Fruit fly (Drosophila melanogaster) whole organism, adult: ENCODE data around the gene Csk.

Experiments
- CG11617 ChIP-seq: fragments of 200-800 bp; sonication (Bioruptor generic); optimal IDR thresholded peaks from 2 replicates; lab custom pipeline; 2017; ENCODE audit warnings: mild to moderate bottlenecking, missing biosample characterization, missing genetic modification reagents, missing genetic modification characterization
- CG12768 ChIP-seq: fragments of 200-800 bp; sonication (Bioruptor generic); optimal IDR thresholded peaks from 2 replicates; lab custom pipeline; 2017; ENCODE audit warnings: missing biosample characterization, missing genetic modification characterization, mild to moderate bottlenecking, moderate library complexity, missing genetic modification reagents
- CG14711 ChIP-seq: fragments of 200-800 bp; sonication (Bioruptor generic); optimal IDR thresholded peaks from 2 replicates; lab custom pipeline; 2018; ENCODE audit warnings: missing biosample characterization, mild to moderate bottlenecking, missing genetic modification characterization, moderate library complexity
- CG1620 ChIP-seq: fragments of 200-800 bp; sonication (Bioruptor generic); optimal IDR thresholded peaks from 2 replicates; lab custom pipeline; 2016; ENCODE audit warnings: missing biosample characterization, missing genetic modification characterization
- CG33017 ChIP-seq: fragments of 200-800 bp; sonication (Bioruptor generic); optimal IDR thresholded peaks from 2 replicates; lab custom pipeline; 2018; ENCODE audit warnings: missing biosample characterization, mild to moderate bottlenecking, missing genetic modification characterization, moderate library complexity
- CG5204 ChIP-seq: fragments of 200-800 bp; sonication (Bioruptor generic); optimal IDR thresholded peaks from 2 replicates; lab custom pipeline; 2016; ENCODE audit warnings: missing biosample characterization, missing genetic modification characterization
- CG7045 ChIP-seq: fragments of 200-800 bp; sonication (Bioruptor generic); optimal IDR thresholded peaks from 2 replicates; lab custom pipeline; 2017; ENCODE audit warnings: missing biosample characterization, mild to moderate bottlenecking, missing genetic modification characterization
- CG7101 ChIP-seq: fragments of 200-800 bp; sonication (Bioruptor generic); optimal IDR thresholded peaks from 2 replicates; lab custom pipeline; 2018; ENCODE audit warnings: missing biosample characterization, mild to moderate bottlenecking, missing genetic modification characterization, moderate library complexity
- Clk ChIP-seq: fragments of 200-800 bp; sonication (Bioruptor generic); optimal IDR thresholded peaks from 2 replicates; lab custom pipeline; 2017; ENCODE audit warnings: missing biosample characterization, missing genetic modification characterization
- Crg-1 ChIP-seq: fragments of 200-800 bp; sonication (Bioruptor generic); optimal IDR thresholded peaks from 2 replicates; lab custom pipeline; 2016; ENCODE audit warnings: missing biosample characterization, missing genetic modification characterization
- Hr96 ChIP-seq: fragments of 200-800 bp; sonication (Bioruptor generic); optimal IDR thresholded peaks from 2 replicates; lab custom pipeline; 2016; ENCODE audit warnings: missing biosample characterization, missing genetic modification characterization
- Mnt ChIP-seq: fragments of 200-800 bp; sonication (Bioruptor generic); optimal IDR thresholded peaks from 2 replicates; lab custom pipeline; 2016; ENCODE audit warnings: missing biosample characterization, mild to moderate bottlenecking, missing genetic modification characterization
- bab1 ChIP-seq: fragments of 200-800 bp; sonication (Bioruptor generic); optimal IDR thresholded peaks from 3 replicates; lab custom pipeline; 2019; ENCODE audit warnings: missing biosample characterization, mild to moderate bottlenecking, missing genetic modification characterization, moderate library complexity
- cic ChIP-seq: fragments of 200-800 bp; sonication (Bioruptor generic); optimal IDR thresholded peaks from 2 replicates; lab custom pipeline; 2017; ENCODE audit warnings: missing biosample characterization, mild to moderate bottlenecking, missing genetic modification characterization, moderate library complexity
- cnc ChIP-seq, 2 experiments: fragments of >200 bp; optimal IDR thresholded peaks; 2 replicates each; lab custom pipeline; 2017
- kay ChIP-seq: fragments of 200-800 bp; sonication (Bioruptor generic); peaks from one replicate; lab custom pipeline; 2016; ENCODE audit warnings: missing biosample characterization, missing genetic modification characterization, borderline replicate concordance
- ovo ChIP-seq: fragments of 200-800 bp; sonication (Bioruptor generic); optimal IDR thresholded peaks from 2 replicates; lab custom pipeline; 2016; ENCODE audit warnings: missing biosample characterization, missing genetic modification characterization
- pad ChIP-seq: fragments of 200-800 bp; sonication (Bioruptor generic); optimal IDR thresholded peaks from 3 replicates; lab custom pipeline; 2017; ENCODE audit warnings: missing biosample characterization, missing genetic modification characterization, mild to moderate bottlenecking, moderate library complexity, missing genetic modification reagents
- tj ChIP-seq: fragments of 200-800 bp; sonication (Bioruptor generic); optimal IDR thresholded peaks from 3 replicates; lab custom pipeline; 2017; ENCODE audit warnings: missing biosample characterization, mild to moderate bottlenecking, missing genetic modification characterization, moderate library complexity
- toe ChIP-seq: fragments of 200-800 bp; sonication (Bioruptor generic); optimal IDR thresholded peaks from 2 replicates; lab custom pipeline; 2016; ENCODE audit warnings: missing biosample characterization, missing genetic modification characterization

Gene Csk

DNA sequence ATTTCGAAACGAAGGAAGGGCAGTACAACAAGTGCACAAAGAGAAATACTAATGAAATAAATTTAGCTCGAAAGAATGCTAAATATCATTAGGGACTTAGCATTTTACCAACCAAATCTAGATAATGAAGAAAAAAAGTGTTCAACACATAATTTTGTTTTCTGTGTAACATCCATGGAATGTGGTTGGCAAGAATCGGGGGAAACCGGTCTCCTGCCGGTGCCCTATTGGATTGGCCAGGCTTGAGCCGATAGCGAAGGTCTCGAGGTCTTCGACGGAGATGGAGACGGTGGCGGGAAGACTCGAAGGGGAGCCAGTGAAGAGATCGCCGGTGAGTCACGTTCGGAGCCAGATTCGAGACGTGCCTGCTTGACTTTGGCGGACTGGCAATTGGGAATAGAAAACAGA is 7.3 kb upstream of the Csk start:
- no peak for TF ChIP-seq CG11617
- TF ChIP-seq Hr96 = no peak
- no peak for TF ChIP-seq CG1620 (GFP tag; lab: Kevin White, UChicago)
- no peak for TF ChIP-seq tj (GFP tag; lab: Kevin White, UChicago)
- TF ChIP-seq kay (GFP tag; lab: Kevin White, UChicago) = no peak
- TF ChIP-seq bab1 = no peak
- TF ChIP-seq CG5204 (GFP tag; lab: Kevin White, UChicago) = no peak
- TF ChIP-seq CG7045 (GFP tag; lab: Kevin White, UChicago) = no peak
- TF ChIP-seq Crg-1 = no peak
- no peak for TF ChIP-seq cic (GFP tag; lab: Kevin White, UChicago)
- TF ChIP-seq pad (GFP tag; lab: Kevin White, UChicago) = no peak
- no peak for TF ChIP-seq toe (GFP tag; lab: Kevin White, UChicago)
- no peak for TF ChIP-seq CG14711 (tag; lab: Kevin White, UChicago)
- TF ChIP-seq CG33017 (tag; lab: Kevin White, UChicago) = no peak

DNA sequence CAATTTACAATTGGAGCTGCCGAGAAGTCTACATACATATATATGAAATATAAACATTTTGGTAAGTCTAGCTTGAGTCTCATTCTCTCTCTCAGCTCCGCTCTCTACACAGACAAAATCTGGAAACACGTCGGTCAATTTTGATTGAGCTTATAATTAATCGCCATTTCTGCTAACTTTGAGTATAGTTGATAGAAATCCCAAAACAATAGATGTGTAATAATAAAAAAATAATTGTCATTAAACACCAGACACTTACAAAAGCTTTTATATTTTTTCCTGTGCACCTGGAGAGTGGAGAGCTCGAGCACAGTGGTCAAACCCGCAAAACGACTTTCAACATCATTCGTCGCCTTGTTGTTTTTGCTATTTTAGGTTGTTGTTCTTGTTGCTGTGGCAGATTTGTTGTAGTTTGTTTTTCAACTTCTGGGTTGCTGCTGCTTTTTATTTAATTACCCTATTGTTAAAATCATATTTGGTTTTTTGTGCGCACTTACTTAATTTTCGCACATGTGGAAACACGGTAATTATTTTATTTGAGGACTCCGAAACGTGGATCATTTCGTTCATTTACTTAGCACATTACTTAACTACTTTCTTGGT is 6.2 kb upstream of the Csk start:
- TF ChIP-seq Clk (peak; percentile 48), CG11617 (peak; percentile 60), cic (GFP tag; lab: Kevin White, UChicago) (no peak), ovo (GFP tag; lab: Kevin White, UChicago) (no peak), CG7045 (GFP tag; lab: Kevin White, UChicago) (peak; percentile 71), pad (GFP tag; lab: Kevin White, UChicago) (no peak), CG14711 (tag; lab: Kevin White, UChicago) (peak; percentile 88), tj (GFP tag; lab: Kevin White, UChicago) (peak; percentile 41), CG33017 (tag; lab: Kevin White, UChicago) (peak; percentile 91), CG12768 (peak; percentile 71), Crg-1 (peak; percentile 56), Hr96 (peak; percentile 67), CG5204 (GFP tag; lab: Kevin White, UChicago) (peak; percentile 68), bab1 (peak; percentile 97), CG7101 (tag; lab: Kevin White, UChicago) (peak; percentile 92), Mnt (GFP tag; lab: Kevin White, UChicago) (peak; percentile 46), kay (GFP tag; lab: Kevin White, UChicago) (peak; percentile 79), cnc (optimal IDR thresholded peaks at IDR 0.05; lab: Kevin White, UChicago) (no peak), toe (GFP tag; lab: Kevin White, UChicago) (peak; percentile 11), CG1620 (GFP tag; lab: Kevin White, UChicago) (peak; percentile 61)

DNA sequence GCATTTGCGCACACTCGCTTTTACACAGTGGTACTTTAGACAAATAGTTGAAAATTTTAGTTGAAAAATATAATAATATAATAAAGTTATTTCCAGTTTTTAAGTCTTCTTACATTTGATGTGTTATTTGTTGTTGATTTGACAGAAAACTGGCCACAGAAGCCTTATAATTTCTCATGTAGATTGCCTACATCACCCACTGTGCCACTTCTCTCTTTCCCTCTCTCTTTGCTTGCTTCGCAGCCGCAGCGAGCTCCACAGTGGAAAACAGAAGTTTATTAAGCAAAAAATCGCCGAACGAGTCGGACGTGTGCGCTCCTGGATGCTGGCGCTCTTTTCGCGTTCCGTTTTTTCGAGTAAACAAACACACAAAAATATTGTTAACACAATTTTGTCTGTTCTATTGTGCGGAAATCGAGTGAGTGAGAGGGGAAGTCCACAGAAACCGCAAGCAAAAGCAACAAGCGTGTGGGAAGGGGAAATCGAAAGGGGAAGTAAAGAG is 5.4 kb upstream of the Csk start, which contains the start of gene CG42327:
Gene CG42327 (plus strand): TSS at position 277 of the 502 bp plus-strand sequence.
- TF ChIP-seq CG11617 (peak; percentile 80), Clk (no peak), tj (GFP tag; lab: Kevin White, UChicago) (no peak), cic (GFP tag; lab: Kevin White, UChicago) (peak; percentile 56), Mnt (GFP tag; lab: Kevin White, UChicago) (peak; percentile 64), toe (GFP tag; lab: Kevin White, UChicago) (peak; percentile 25), CG5204 (GFP tag; lab: Kevin White, UChicago) (no peak), Hr96 (peak; percentile 31), pad (GFP tag; lab: Kevin White, UChicago) (peak; percentile 99), CG7101 (tag; lab: Kevin White, UChicago) (peak; percentile 83), cnc (optimal IDR thresholded peaks at IDR 0.05; lab: Kevin White, UChicago) (no peak), CG1620 (GFP tag; lab: Kevin White, UChicago) (no peak), CG14711 (tag; lab: Kevin White, UChicago) (peak; percentile 69), CG33017 (tag; lab: Kevin White, UChicago) (peak; percentile 71), CG7045 (GFP tag; lab: Kevin White, UChicago) (peak; percentile 47), Crg-1 (peak; percentile 25), ovo (GFP tag; lab: Kevin White, UChicago) (no peak), CG12768 (peak; percentile 30), bab1 (peak; percentile 87), kay (GFP tag; lab: Kevin White, UChicago) (no peak)

DNA sequence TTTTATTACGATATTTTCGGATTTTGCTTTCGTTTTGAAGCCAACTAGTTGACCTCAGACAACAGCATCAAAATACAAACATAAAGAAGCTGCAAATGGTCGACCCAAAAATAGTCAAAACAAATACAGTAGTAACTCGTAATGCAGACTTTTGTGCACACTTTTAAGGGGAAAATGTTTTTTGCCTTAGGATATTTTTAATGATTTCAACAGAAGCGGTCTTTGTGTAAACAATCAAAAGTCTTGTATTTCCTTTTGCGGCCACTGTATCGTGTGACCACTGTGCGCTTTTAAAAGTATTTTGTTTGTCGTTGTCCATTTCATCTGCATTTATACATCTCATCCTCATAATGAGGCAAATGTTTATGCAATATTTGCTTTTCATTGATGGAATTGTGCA is 1.1 kb downstream of the Csk start:
- TF ChIP-seq bab1 (peak; percentile 82), Mnt (GFP tag; lab: Kevin White, UChicago) (no peak), pad (GFP tag; lab: Kevin White, UChicago) (peak; percentile 36), Clk (peak; percentile 68), Hr96 (peak; percentile 48), CG33017 (tag; lab: Kevin White, UChicago) (peak; percentile 84), ovo (GFP tag; lab: Kevin White, UChicago) (no peak), toe (GFP tag; lab: Kevin White, UChicago) (peak; percentile 45), CG11617 (peak; percentile 48), CG12768 (peak; percentile 80), Crg-1 (peak; percentile 33), CG14711 (tag; lab: Kevin White, UChicago) (peak; percentile 70), cic (GFP tag; lab: Kevin White, UChicago) (no peak), CG5204 (GFP tag; lab: Kevin White, UChicago) (peak; percentile 72), cnc (optimal IDR thresholded peaks at IDR 0.05; lab: Kevin White, UChicago) (no peak), tj (GFP tag; lab: Kevin White, UChicago) (no peak), CG1620 (GFP tag; lab: Kevin White, UChicago) (peak; percentile 50), kay (GFP tag; lab: Kevin White, UChicago) (no peak), CG7045 (GFP tag; lab: Kevin White, UChicago) (peak; percentile 84), CG7101 (tag; lab: Kevin White, UChicago) (peak; percentile 82)
